Fruit fly (Drosophila melanogaster): ENCODE data around the gene Sqor.

Sqor gene

dm6 chr3L:4239442-4240322 lies at the start of gene Sqor:
Gene Sqor, plus strand, starts transcription at chr3L:4240173.
- TF ChIP-seq h (optimal IDR thresholded peaks at IDR 0.05) (no peak), Myc (optimal IDR thresholded peaks at IDR 0.05) (no peak)

- TF ChIP-seq ttk (optimal IDR thresholded peaks at IDR 0.05): no peak
- no peak for TF ChIP-seq Myc (optimal IDR thresholded peaks at IDR 0.05)
- TF ChIP-seq Sin3A (optimal IDR thresholded peaks at IDR 0.05): no peak
- no peak for TF ChIP-seq psq (optimal IDR thresholded peaks at IDR 0.05)
- no peak for TF ChIP-seq insv (optimal IDR thresholded peaks at IDR 0.05)
- TF ChIP-seq h (optimal IDR thresholded peaks at IDR 0.05): no peak
Measured at dm6 chr3L:4193730-4194649, 46.0 kb upstream of the Sqor start, which contains the start of gene CG43367. Gene CG43367, plus strand, starts transcription at chr3L:4193993.

dm6 chr3L:4204239-4204638 lies 35.7 kb upstream of the Sqor start, which contains the start of gene CG15005:
Gene CG15005, minus strand, starts transcription at chr3L:4204339.
- no peak for TF ChIP-seq h (optimal IDR thresholded peaks at IDR 0.05)
- no peak for TF ChIP-seq Myc (optimal IDR thresholded peaks at IDR 0.05)
- TF ChIP-seq psq (optimal IDR thresholded peaks at IDR 0.05): no peak
- TF ChIP-seq ttk (optimal IDR thresholded peaks at IDR 0.05): no peak
- no peak for TF ChIP-seq insv (optimal IDR thresholded peaks at IDR 0.05)
- no peak for TF ChIP-seq Sin3A (optimal IDR thresholded peaks at IDR 0.05)

- no peak for TF ChIP-seq h (optimal IDR thresholded peaks at IDR 0.05)
Measured at dm6 chr3L:4204867-4205266, 35.1 kb upstream of the Sqor start.

- TF ChIP-seq Sin3A (optimal IDR thresholded peaks at IDR 0.05) (no peak), ttk (optimal IDR thresholded peaks at IDR 0.05) (no peak), h (optimal IDR thresholded peaks at IDR 0.05) (no peak), insv (optimal IDR thresholded peaks at IDR 0.05) (no peak), psq (optimal IDR thresholded peaks at IDR 0.05) (no peak), Myc (optimal IDR thresholded peaks at IDR 0.05) (no peak)
Measured at dm6 chr3L:4209078-4209477, 30.9 kb upstream of the Sqor start, which contains the start of gene Cpr64Aa. Gene Cpr64Aa, minus strand, starts transcription at chr3L:4209178.

dm6 chr3L:4209731-4210130 lies 30.2 kb upstream of the Sqor start:
- TF ChIP-seq Myc (optimal IDR thresholded peaks at IDR 0.05) (no peak), Sin3A (optimal IDR thresholded peaks at IDR 0.05) (no peak), h (optimal IDR thresholded peaks at IDR 0.05) (no peak), insv (optimal IDR thresholded peaks at IDR 0.05) (no peak), psq (optimal IDR thresholded peaks at IDR 0.05) (no peak), ttk (optimal IDR thresholded peaks at IDR 0.05) (no peak)

- TF ChIP-seq insv (optimal IDR thresholded peaks at IDR 0.05): no peak
- TF ChIP-seq ttk (optimal IDR thresholded peaks at IDR 0.05): no peak
- TF ChIP-seq psq (optimal IDR thresholded peaks at IDR 0.05): no peak
- TF ChIP-seq Myc (optimal IDR thresholded peaks at IDR 0.05): no peak
Measured at dm6 chr3L:4211440-4211839, 28.5 kb upstream of the Sqor start, which contains the start of gene Cpr64Ab. Gene Cpr64Ab, minus strand, starts transcription at chr3L:4211540.

- TF ChIP-seq psq (optimal IDR thresholded peaks at IDR 0.05) (no peak), insv (optimal IDR thresholded peaks at IDR 0.05) (no peak), Sin3A (optimal IDR thresholded peaks at IDR 0.05) (no peak), h (optimal IDR thresholded peaks at IDR 0.05) (no peak), Myc (optimal IDR thresholded peaks at IDR 0.05) (no peak), ttk (optimal IDR thresholded peaks at IDR 0.05) (no peak)
Measured at dm6 chr3L:4212815-4213214, 27.2 kb upstream of the Sqor start, which contains the start of gene Cpr64Ac. Gene Cpr64Ac, minus strand, starts transcription at chr3L:4212915.

dm6 chr3L:4215079-4215478 lies 24.9 kb upstream of the Sqor start, which contains the start of gene Cpr64Ad:
Gene Cpr64Ad, plus strand, starts transcription at chr3L:4215379.
- TF ChIP-seq h (optimal IDR thresholded peaks at IDR 0.05) (no peak), psq (optimal IDR thresholded peaks at IDR 0.05) (no peak), Myc (optimal IDR thresholded peaks at IDR 0.05) (no peak)

dm6 chr3L:4219291-4220228 lies 20.4 kb upstream of the Sqor start:
- TF ChIP-seq Sin3A (optimal IDR thresholded peaks at IDR 0.05) (no peak), Myc (optimal IDR thresholded peaks at IDR 0.05) (no peak), ttk (optimal IDR thresholded peaks at IDR 0.05) (no peak), psq (optimal IDR thresholded peaks at IDR 0.05) (no peak), insv (optimal IDR thresholded peaks at IDR 0.05) (no peak), h (optimal IDR thresholded peaks at IDR 0.05) (no peak)

- TF ChIP-seq psq (optimal IDR thresholded peaks at IDR 0.05) (no peak), Myc (optimal IDR thresholded peaks at IDR 0.05) (no peak), ttk (optimal IDR thresholded peaks at IDR 0.05) (no peak), insv (optimal IDR thresholded peaks at IDR 0.05) (no peak), Sin3A (optimal IDR thresholded peaks at IDR 0.05) (no peak), h (optimal IDR thresholded peaks at IDR 0.05) (no peak)
Measured at dm6 chr3L:4220679-4221078, 19.3 kb upstream of the Sqor start.

Measured in Kc167 (cell line).